Worm (Caenorhabditis elegans): ENCODE results near the gene F08F8.10.

Gene F08F8.10

ce11 chrIII:7387359-7387758, 30.2 kb upstream of the F08F8.10 start (continued):
- TF ChIP-seq D2030.7 (GFP tag; IDR thresholded peaks at IDR 0.05) (no peak), let-526 (GFP tag; IDR thresholded peaks at IDR 0.05) (no peak; the same call in 1 of the 2 replicates), unc-62 (GFP tag; optimal IDR thresholded peaks at IDR 0.05) (no peak), F52B5.7 (tag; optimal IDR thresholded peaks at IDR 0.05) (no peak), T26A5.8 (tag; optimal IDR thresholded peaks at IDR 0.05) (no peak), madf-6 (GFP tag; IDR thresholded peaks at IDR 0.05) (0 out of 2 replicates have a peak, but pooled peaks have one; percentile 14), dpl-1 (GFP tag; optimal IDR thresholded peaks at IDR 0.05) (no peak), F10E7.11 (tag; optimal IDR thresholded peaks at IDR 0.05) (no peak), ceh-91 (GFP tag; IDR thresholded peaks at IDR 0.05) (no peak), lag-1 (GFP tag; IDR thresholded peaks at IDR 0.05) (no peak), F57A8.1 (GFP tag; optimal IDR thresholded peaks at IDR 0.05) (no peak), madf-8 (GFP tag; conservative IDR thresholded peaks at IDR 0.05) (no peak), ztf-28 (GFP tag; IDR thresholded peaks at IDR 0.05) (no peak), bed-2 (GFP tag; IDR thresholded peaks at IDR 0.05) (no peak), ceh-100 (GFP tag; IDR thresholded peaks at IDR 0.05) (no peak), Y79H2A.3 (GFP tag; conservative IDR thresholded peaks at IDR 0.05) (no peak), aptf-3 (GFP tag; IDR thresholded peaks at IDR 0.05) (no peak), ccch-3 (GFP tag; optimal IDR thresholded peaks at IDR 0.05) (no peak), egrh-3 (GFP tag; IDR thresholded peaks at IDR 0.05) (peak; percentile 8; the same call in 1 of the 2 replicates), pbrm-1 (GFP tag; IDR thresholded peaks at IDR 0.05) (no peak), Y95B8A.8 (GFP tag; IDR thresholded peaks at IDR 0.05) (no peak), F57C9.4 (tag; optimal IDR thresholded peaks at IDR 0.05) (no peak), sdz-38 (tag; optimal IDR thresholded peaks at IDR 0.05) (no peak), lsl-1 (GFP tag; optimal IDR thresholded peaks at IDR 0.05) (no peak), B0336.3 (GFP tag; IDR thresholded peaks at IDR 0.05) (peak; percentile 64; the same call in 1 of the 2 replicates), atf-7 (tag; optimal IDR thresholded peaks at IDR 0.05) (peak; percentile 39), ztf-22 (GFP tag; optimal IDR thresholded peaks at IDR 0.05) (no peak), ekl-4 (GFP tag; IDR thresholded peaks at IDR 0.05) (peak; percentile 33; the same call in 1 of the 2 replicates), Y56A3A.18 (GFP tag; IDR thresholded peaks at IDR 0.05) (peak; percentile 68; the same call in 1 of the 2 replicates), F39B2.1 (GFP tag; IDR thresholded peaks at IDR 0.05) (no peak), xnd-1 (tag; optimal IDR thresholded peaks at IDR 0.05) (no peak), rcor-1 (GFP tag; IDR thresholded peaks at IDR 0.05) (no peak), ztf-6 (GFP tag; IDR thresholded peaks at IDR 0.05) (no peak), F37B4.10 (GFP tag; IDR thresholded peaks at IDR 0.05) (no peak), ets-4 (GFP tag; optimal IDR thresholded peaks at IDR 0.05) (peak; percentile 13), Y53F4B.3 (GFP tag; IDR thresholded peaks at IDR 0.05) (no peak), lsy-27 (tag; optimal IDR thresholded peaks at IDR 0.05; ENCODE audit: borderline replicate concordance, insufficient read depth) (no peak), chd-7 (tag; optimal IDR thresholded peaks at IDR 0.05) (peak; percentile 8), attf-6 (GFP tag; IDR thresholded peaks at IDR 0.05) (no peak), mxl-1 (tag; optimal IDR thresholded peaks at IDR 0.05) (no peak), ceh-27 (GFP tag; optimal IDR thresholded peaks at IDR 0.05) (no peak)

ce11 chrIII:7386539-7386938, 29.3 kb upstream of the F08F8.10 start:
- peak; percentile 37 for TF ChIP-seq tbp1 (GFP tag; optimal IDR thresholded peaks at IDR 0.05)
- 0 out of 2 replicates have a peak, but pooled peaks have one; percentile 23 for TF ChIP-seq ceh-100 (GFP tag; IDR thresholded peaks at IDR 0.05)
- TF ChIP-seq mcd-1 (GFP tag; IDR thresholded peaks at IDR 0.05): peak; percentile 64
